Worm (Caenorhabditis elegans) whole organism, L1 larva: Measurements from ENCODE around the gene T06D8.10.

ENCODE experiments used
- ama-1 ChIP-seq: fragments of 150-350 bp; optimal IDR thresholded peaks from 2 replicates; lab custom pipeline; 2014
- ceh-63 ChIP-seq: fragments of 200-800 bp; sonication (Bioruptor generic); optimal IDR thresholded peaks from 2 replicates; lab custom pipeline; 2018; ENCODE audit warnings: mild to moderate bottlenecking, missing genetic modification characterization, missing compliant biosample characterization
- hlh-17 ChIP-seq: fragments of 200-800 bp; sonication (Bioruptor generic); optimal IDR thresholded peaks from 2 replicates; lab custom pipeline; 2018; ENCODE audit warnings: missing genetic modification characterization, mild to moderate bottlenecking, missing compliant biosample characterization, moderate library complexity, borderline replicate concordance
- nhr-20 ChIP-seq: sonication (generic microtip); optimal IDR thresholded peaks from 2 replicates; lab custom pipeline; 2016; ENCODE audit warnings: mild to moderate bottlenecking, missing genetic modification characterization, missing compliant biosample characterization
- rnt-1 ChIP-seq: sonication (generic microtip); optimal IDR thresholded peaks from 2 replicates; lab custom pipeline; 2016; ENCODE audit warnings: mild to moderate bottlenecking, missing genetic modification characterization, moderate library complexity, missing compliant biosample characterization
- unc-62 ChIP-seq: fragments of 150-350 bp; optimal IDR thresholded peaks from 2 replicates; lab custom pipeline; 2014; ENCODE audit warnings: missing biosample characterization, missing genetic modification reagents, missing genetic modification characterization
- ztf-11 ChIP-seq, 2 experiments: sonication (generic microtip); optimal IDR thresholded peaks; 2 replicates each; lab custom pipeline; 2016 to 2017; ENCODE audit warnings: missing genetic modification characterization in 2 of 2, missing biosample characterization in 1 of 2, missing compliant biosample characterization in 1 of 2

ce11 chrII:11221771-11222355 is 25.5 kb downstream of the T06D8.10 start, which contains the start of gene plpr-1:
- TF ChIP-seq hlh-17 (GFP tag; lab: Kevin White, UChicago) (no peak), ztf-11 (tag; optimal IDR thresholded peaks at IDR 0.05; lab: Kevin White, UChicago) (no peak), unc-62 (no peak), ceh-63 (no peak), rnt-1 (tag; lab: Kevin White, UChicago) (no peak), ama-1 (lab: Kevin White, UChicago) (no peak), nhr-20 (tag; lab: Kevin White, UChicago) (no peak)
